Worm (Caenorhabditis elegans) whole organism, mixed stage, embryonic: Measurements from ENCODE around the gene F36G9.13.

Experiments
- M03D4.4 ChIP-seq: sonication (generic microtip); optimal IDR thresholded peaks from 2 replicates; lab custom pipeline; 2017; ENCODE audit warnings: mild to moderate bottlenecking, missing genetic modification characterization, missing compliant biosample characterization
- blmp-1 ChIP-seq: fragments of 150-350 bp; optimal IDR thresholded peaks from 2 replicates; lab custom pipeline; 2014; ENCODE audit warnings: missing biosample characterization, missing genetic modification characterization
- ceh-39 ChIP-seq: fragments of 150-350 bp; optimal IDR thresholded peaks from 2 replicates; lab custom pipeline; 2014; ENCODE audit warnings: missing biosample characterization, missing genetic modification characterization
- ceh-43 ChIP-seq: fragments of 200-800 bp; sonication (Bioruptor generic); optimal IDR thresholded peaks from 2 replicates; lab custom pipeline; 2018; ENCODE audit warnings: mild to moderate bottlenecking, missing genetic modification characterization, moderate library complexity, missing compliant biosample characterization
- ceh-83 ChIP-seq: fragments of 200-800 bp; sonication (Bioruptor generic); optimal IDR thresholded peaks from 2 replicates; lab custom pipeline; 2018; ENCODE audit warnings: mild to moderate bottlenecking, missing genetic modification characterization, missing compliant biosample characterization
- ces-1 ChIP-seq: fragments of 150-350 bp; optimal IDR thresholded peaks from 2 replicates; lab custom pipeline; 2014; ENCODE audit warnings: missing biosample characterization, missing genetic modification reagents, missing genetic modification characterization
- cnd-1 ChIP-seq: fragments of 200-800 bp; sonication (Bioruptor generic); optimal IDR thresholded peaks from 2 replicates; lab custom pipeline; 2018; ENCODE audit warnings: mild to moderate bottlenecking, missing genetic modification characterization, missing compliant biosample characterization
- drap-1 ChIP-seq: fragments of 200-800 bp; sonication (Bioruptor generic); optimal IDR thresholded peaks from 3 replicates; lab custom pipeline; 2018; ENCODE audit warnings: mild to moderate bottlenecking, missing genetic modification characterization, missing compliant biosample characterization
- elt-1 ChIP-seq: sonication (generic microtip); optimal IDR thresholded peaks from 2 replicates; lab custom pipeline; 2017; ENCODE audit warnings: missing genetic modification characterization, mild to moderate bottlenecking, missing compliant biosample characterization, antibody characterized with exemption, moderate library complexity, borderline replicate concordance; ENCODE audit not compliant: insufficient read depth
- elt-3 ChIP-seq: fragments of 150-350 bp; optimal IDR thresholded peaks from 2 replicates; lab custom pipeline; 2014; ENCODE audit warnings: missing biosample characterization, missing genetic modification characterization
- flh-1 ChIP-seq: fragments of 200-800 bp; sonication (Bioruptor generic); optimal IDR thresholded peaks from 2 replicates; lab custom pipeline; 2018; ENCODE audit warnings: mild to moderate bottlenecking, missing genetic modification characterization, moderate library complexity, missing compliant biosample characterization
- hlh-1 ChIP-seq: fragments of 150-350 bp; optimal IDR thresholded peaks from 2 replicates; lab custom pipeline; 2014; ENCODE audit warnings: missing biosample characterization, missing genetic modification reagents, missing genetic modification characterization
- lin-13 ChIP-seq: fragments of 150-350 bp; optimal IDR thresholded peaks from 2 replicates; lab custom pipeline; 2014; ENCODE audit warnings: missing biosample characterization, missing genetic modification characterization
- lin-32 ChIP-seq: fragments of 200-800 bp; sonication (Bioruptor generic); optimal IDR thresholded peaks from 2 replicates; lab custom pipeline; 2018; ENCODE audit warnings: mild to moderate bottlenecking, missing genetic modification characterization, missing compliant biosample characterization
- lsy-2 ChIP-seq: fragments of 150-350 bp; optimal IDR thresholded peaks from 2 replicates; lab custom pipeline; 2014; ENCODE audit warnings: missing biosample characterization, missing genetic modification characterization
- mab-5 ChIP-seq: fragments of 150-350 bp; optimal IDR thresholded peaks from 2 replicates; lab custom pipeline; 2014; ENCODE audit warnings: missing biosample characterization, missing genetic modification characterization
- mep-1 ChIP-seq: fragments of 150-350 bp; optimal IDR thresholded peaks from 2 replicates; lab custom pipeline; 2017; ENCODE audit warnings: missing biosample characterization, missing genetic modification reagents, missing genetic modification characterization, inconsistent platforms
- mls-2 ChIP-seq: sonication (generic microtip); optimal IDR thresholded peaks from 2 replicates; lab custom pipeline; 2016; ENCODE audit warnings: mild to moderate bottlenecking, missing genetic modification characterization, moderate library complexity, missing compliant biosample characterization
- nhr-2 ChIP-seq: fragments of 150-350 bp; optimal IDR thresholded peaks from 2 replicates; lab custom pipeline; 2014; ENCODE audit warnings: missing biosample characterization, missing genetic modification characterization
- nhr-237 ChIP-seq: fragments of 150-350 bp; optimal IDR thresholded peaks from 2 replicates; lab custom pipeline; 2014; ENCODE audit warnings: missing biosample characterization, missing genetic modification characterization
- nhr-28 ChIP-seq: fragments of 150-350 bp; optimal IDR thresholded peaks from 2 replicates; lab custom pipeline; 2014; ENCODE audit warnings: missing biosample characterization, missing genetic modification characterization
- nhr-76 ChIP-seq: sonication (generic microtip); optimal IDR thresholded peaks from 2 replicates; lab custom pipeline; 2017; ENCODE audit warnings: missing biosample characterization, missing genetic modification characterization
- pha-4 ChIP-seq: fragments of 150-350 bp; optimal IDR thresholded peaks from 2 replicates; lab custom pipeline; 2018; ENCODE audit warnings: missing biosample characterization, missing genetic modification reagents, missing genetic modification characterization
- sem-2 ChIP-seq: fragments of 200-800 bp; sonication (Bioruptor generic); optimal IDR thresholded peaks from 2 replicates; lab custom pipeline; 2018; ENCODE audit warnings: mild to moderate bottlenecking, missing genetic modification characterization, missing compliant biosample characterization
- snpc-4 ChIP-seq: fragments of 150-350 bp; optimal IDR thresholded peaks from 2 replicates; lab custom pipeline; 2014; ENCODE audit warnings: missing biosample characterization, missing genetic modification characterization
- sptf-1 ChIP-seq: sonication (generic microtip); optimal IDR thresholded peaks from 2 replicates; lab custom pipeline; 2017; ENCODE audit warnings: mild to moderate bottlenecking, missing genetic modification characterization, moderate library complexity, missing compliant biosample characterization
- tbx-8 ChIP-seq: fragments of 200-800 bp; sonication (Bioruptor generic); optimal IDR thresholded peaks from 2 replicates; lab custom pipeline; 2018; ENCODE audit warnings: mild to moderate bottlenecking, missing genetic modification characterization, moderate library complexity, missing compliant biosample characterization
- unc-39 ChIP-seq: fragments of 150-350 bp; optimal IDR thresholded peaks from 2 replicates; lab custom pipeline; 2014; ENCODE audit warnings: missing biosample characterization, missing genetic modification characterization
- unc-62 ChIP-seq: fragments of 150-350 bp; optimal IDR thresholded peaks from 2 replicates; lab custom pipeline; 2014; ENCODE audit warnings: missing biosample characterization, missing genetic modification reagents, missing genetic modification characterization
- zip-8 ChIP-seq: fragments of 150-350 bp; optimal IDR thresholded peaks from 2 replicates; lab custom pipeline; 2014; ENCODE audit warnings: missing biosample characterization, missing genetic modification characterization
- ztf-11 ChIP-seq: fragments of 150-350 bp; optimal IDR thresholded peaks from 2 replicates; lab custom pipeline; 2014; ENCODE audit warnings: missing biosample characterization, missing genetic modification characterization

Gene F36G9.13

ce11 chrV:16024300-16024699, 41.2 kb downstream of the F36G9.13 start, which contains the start of gene T10C6.6:
Gene T10C6.6, plus strand, starts transcription at chrV:16024326.
- TF ChIP-seq elt-3 (tag; lab: Kevin White, UChicago) = no peak
- no peak for TF ChIP-seq sem-2 (GFP tag; lab: Kevin White, UChicago)
- no peak for TF ChIP-seq zip-8
- no peak for TF ChIP-seq ces-1 (GFP tag; lab: Kevin White, UChicago)
- TF ChIP-seq lin-32 (GFP tag; lab: Kevin White, UChicago) = no peak
- TF ChIP-seq unc-62 (GFP tag; lab: Kevin White, UChicago) = no peak
- no peak for TF ChIP-seq drap-1
- no peak for TF ChIP-seq nhr-76
- no peak for TF ChIP-seq ztf-11 (tag; lab: Kevin White, UChicago)
- no peak for TF ChIP-seq M03D4.4 (tag; lab: Kevin White, UChicago)
- no peak for TF ChIP-seq ceh-43 (GFP tag; lab: Kevin White, UChicago)
- no peak for TF ChIP-seq blmp-1

- TF ChIP-seq mep-1 (tag; lab: Kevin White, UChicago) (no peak), mab-5 (tag; lab: Kevin White, UChicago) (no peak), nhr-28 (tag; lab: Kevin White, UChicago) (no peak), sptf-1 (tag; lab: Kevin White, UChicago) (no peak), nhr-237 (tag; lab: Kevin White, UChicago) (no peak), ces-1 (GFP tag; lab: Kevin White, UChicago) (no peak), unc-62 (GFP tag; lab: Kevin White, UChicago) (no peak), unc-39 (tag; lab: Kevin White, UChicago) (no peak), lin-32 (GFP tag; lab: Kevin White, UChicago) (no peak), ceh-39 (tag; lab: Kevin White, UChicago) (no peak)
Measured at ce11 chrV:16024917-16025316, 41.8 kb downstream of the F36G9.13 start.

ce11 chrV:16029237-16029636, 46.1 kb downstream of the F36G9.13 start:
- TF ChIP-seq ces-1 (GFP tag; lab: Kevin White, UChicago) = no peak
- no peak for TF ChIP-seq flh-1 (GFP tag; lab: Kevin White, UChicago)
- TF ChIP-seq nhr-237 (tag; lab: Kevin White, UChicago) = no peak
- TF ChIP-seq ceh-83 = no peak
- TF ChIP-seq lsy-2 = no peak

ce11 chrV:16031571-16031970, 48.5 kb downstream of the F36G9.13 start, which contains the start of gene T10C6.7:
Gene T10C6.7, minus strand, starts transcription at chrV:16031713.
- TF ChIP-seq M03D4.4 (tag; lab: Kevin White, UChicago) (no peak), mep-1 (tag; lab: Kevin White, UChicago) (no peak), elt-1 (tag; lab: Kevin White, UChicago) (no peak), cnd-1 (no peak), nhr-2 (tag; lab: Kevin White, UChicago) (no peak), unc-39 (tag; lab: Kevin White, UChicago) (no peak), snpc-4 (tag; lab: Kevin White, UChicago) (no peak), flh-1 (GFP tag; lab: Kevin White, UChicago) (no peak), ztf-11 (tag; lab: Kevin White, UChicago) (no peak), ceh-39 (tag; lab: Kevin White, UChicago) (no peak), nhr-28 (tag; lab: Kevin White, UChicago) (no peak), drap-1 (no peak), nhr-237 (tag; lab: Kevin White, UChicago) (no peak), zip-8 (no peak), lin-32 (GFP tag; lab: Kevin White, UChicago) (no peak), unc-62 (GFP tag; lab: Kevin White, UChicago) (no peak), mab-5 (tag; lab: Kevin White, UChicago) (no peak), ceh-83 (no peak), lin-13 (no peak)

ce11 chrV:16032761-16033160, 49.7 kb downstream of the F36G9.13 start, which contains the start of gene T10C6.16:
Gene T10C6.16, minus strand, starts transcription at chrV:16033005.
- TF ChIP-seq lin-32 (GFP tag; lab: Kevin White, UChicago) (no peak), elt-3 (tag; lab: Kevin White, UChicago) (no peak), nhr-2 (tag; lab: Kevin White, UChicago) (no peak), mls-2 (no peak), nhr-76 (no peak), mep-1 (tag; lab: Kevin White, UChicago) (no peak), pha-4 (tag; lab: Kevin White, UChicago) (no peak)

ce11 chrV:16033491-16033890, 50.4 kb downstream of the F36G9.13 start:
- TF ChIP-seq pha-4 (tag; lab: Kevin White, UChicago) (no peak), nhr-237 (tag; lab: Kevin White, UChicago) (no peak), cnd-1 (no peak), unc-39 (tag; lab: Kevin White, UChicago) (no peak), elt-3 (tag; lab: Kevin White, UChicago) (no peak), ceh-39 (tag; lab: Kevin White, UChicago) (no peak), ztf-11 (tag; lab: Kevin White, UChicago) (no peak), hlh-1 (tag; lab: Kevin White, UChicago) (no peak), lsy-2 (no peak), M03D4.4 (tag; lab: Kevin White, UChicago) (no peak), tbx-8 (GFP tag; lab: Kevin White, UChicago) (no peak), lin-32 (GFP tag; lab: Kevin White, UChicago) (no peak), ceh-83 (no peak)
